Fruit fly (Drosophila melanogaster) whole organism, embryonic: Measurements from ENCODE around the gene Chchd2.

ENCODE experiments used
- ATbp ChIP-seq: fragments of 200-800 bp; sonication (Bioruptor generic); optimal IDR thresholded peaks from 2 replicates; lab custom pipeline; 2017; ENCODE audit warnings: missing biosample characterization, mild to moderate bottlenecking, missing genetic modification characterization, missing genetic modification reagents
- B-H2 ChIP-seq: fragments of 200-800 bp; sonication (Bioruptor generic); optimal IDR thresholded peaks from 2 replicates; lab custom pipeline; 2018; ENCODE audit warnings: missing biosample characterization, mild to moderate bottlenecking, missing genetic modification characterization
- BEAF-32 ChIP-seq: fragments of 200-800 bp; sonication (Bioruptor generic); optimal IDR thresholded peaks from 3 replicates; lab custom pipeline; 2017; ENCODE audit warnings: missing biosample characterization, missing genetic modification characterization, mild to moderate bottlenecking, moderate library complexity, missing genetic modification reagents
- CG10209 ChIP-seq: fragments of 200-800 bp; sonication (Bioruptor generic); optimal IDR thresholded peaks from 3 replicates; lab custom pipeline; 2017; ENCODE audit warnings: missing biosample characterization, mild to moderate bottlenecking, missing genetic modification characterization, missing genetic modification reagents
- CG10274 ChIP-seq: fragments of 200-800 bp; sonication (Bioruptor generic); optimal IDR thresholded peaks from 3 replicates; lab custom pipeline; 2017; ENCODE audit warnings: missing biosample characterization, mild to moderate bottlenecking, missing genetic modification characterization
- CG10431 ChIP-seq: fragments of 200-800 bp; sonication (Bioruptor generic); optimal IDR thresholded peaks from 3 replicates; lab custom pipeline; 2018; ENCODE audit warnings: missing biosample characterization, mild to moderate bottlenecking, missing genetic modification characterization
- CG11085 ChIP-seq: fragments of 200-800 bp; sonication (Bioruptor generic); IDR thresholded peaks from 2 replicates; pipeline ENCODE4 v1.3.6; 2022; ENCODE audit warnings: missing biosample characterization, missing genetic modification characterization
- CG12104 ChIP-seq: fragments of 200-800 bp; sonication (Bioruptor generic); optimal IDR thresholded peaks from 3 replicates; lab custom pipeline; 2016; ENCODE audit warnings: missing biosample characterization, missing genetic modification characterization
- CG12219 ChIP-seq: fragments of 200-800 bp; sonication (Bioruptor generic); optimal IDR thresholded peaks from 3 replicates; lab custom pipeline; 2018; ENCODE audit warnings: missing biosample characterization, mild to moderate bottlenecking, missing genetic modification characterization
- CG15269 ChIP-seq: fragments of 200-800 bp; sonication (Bioruptor generic); optimal IDR thresholded peaks from 2 replicates; lab custom pipeline; 2018; ENCODE audit warnings: missing biosample characterization, mild to moderate bottlenecking, missing genetic modification characterization, moderate library complexity
- CG15514 ChIP-seq: fragments of 200-800 bp; sonication (Bioruptor generic); optimal IDR thresholded peaks from 3 replicates; lab custom pipeline; 2017; ENCODE audit warnings: missing biosample characterization, missing genetic modification characterization, mild to moderate bottlenecking, moderate library complexity, missing genetic modification reagents
- CG17912 ChIP-seq: fragments of 200-800 bp; sonication (Bioruptor generic); optimal IDR thresholded peaks from 2 replicates; lab custom pipeline; 2018; ENCODE audit warnings: missing biosample characterization, mild to moderate bottlenecking, missing genetic modification characterization
- CG30020 ChIP-seq: fragments of 200-800 bp; optimal IDR thresholded peaks from 2 replicates; lab custom pipeline; 2019; ENCODE audit warnings: missing biosample characterization, mild to moderate bottlenecking, missing genetic modification characterization, moderate library complexity
- CG31388 ChIP-seq: fragments of 200-800 bp; sonication (Bioruptor generic); optimal IDR thresholded peaks from 2 replicates; lab custom pipeline; 2016; ENCODE audit warnings: missing biosample characterization, missing genetic modification characterization
- CG3281 ChIP-seq: fragments of 200-800 bp; sonication (Bioruptor generic); optimal IDR thresholded peaks from 3 replicates; lab custom pipeline; 2017; ENCODE audit warnings: missing biosample characterization, mild to moderate bottlenecking, missing genetic modification characterization
- CG3838 ChIP-seq: fragments of 200-800 bp; sonication (Bioruptor generic); optimal IDR thresholded peaks from 3 replicates; lab custom pipeline; 2016; ENCODE audit warnings: missing biosample characterization, missing genetic modification characterization
- CG3995 ChIP-seq: fragments of 200-800 bp; sonication (Bioruptor generic); optimal IDR thresholded peaks from 3 replicates; lab custom pipeline; 2016; ENCODE audit warnings: missing biosample characterization, missing genetic modification characterization
- CG43689 ChIP-seq: fragments of 200-800 bp; sonication (Bioruptor generic); IDR thresholded peaks from 2 replicates; pipeline ENCODE4 v1.3.6; 2022; ENCODE audit warnings: missing biosample characterization, missing genetic modification characterization
- CG4404 ChIP-seq: fragments of 200-800 bp; sonication (Bioruptor generic); IDR thresholded peaks from 2 replicates; pipeline ENCODE4 v1.3.6; 2022; ENCODE audit warnings: missing biosample characterization, missing genetic modification characterization
- CG4424 ChIP-seq: fragments of 200-800 bp; sonication (Bioruptor generic); optimal IDR thresholded peaks from 3 replicates; lab custom pipeline; 2016; ENCODE audit warnings: missing biosample characterization, missing genetic modification characterization
- CG6813 ChIP-seq: fragments of 200-800 bp; sonication (Bioruptor generic); optimal IDR thresholded peaks from 2 replicates; lab custom pipeline; 2017; ENCODE audit warnings: missing biosample characterization, missing genetic modification characterization, mild to moderate bottlenecking, moderate library complexity, missing genetic modification reagents
- CG9932 ChIP-seq: fragments of 200-800 bp; sonication (Bioruptor generic); IDR thresholded peaks from 2 replicates; pipeline ENCODE4 v1.3.6; 2022; ENCODE audit warnings: missing biosample characterization, missing genetic modification characterization
- CoRest ChIP-seq: fragments of 200-800 bp; sonication (Bioruptor generic); optimal IDR thresholded peaks from 3 replicates; lab custom pipeline; 2018; ENCODE audit warnings: missing biosample characterization, mild to moderate bottlenecking, missing genetic modification characterization, moderate library complexity
- Doc2 ChIP-seq: fragments of 200-800 bp; sonication (Bioruptor generic); IDR thresholded peaks from 2 replicates; pipeline ENCODE4 v1.3.6; 2022; ENCODE audit warnings: missing biosample characterization, missing genetic modification characterization
- Eip74EF ChIP-seq, 2 experiments: fragments of 200-800 bp in 1 of 2; fragments of >200 bp in 1 of 2; sonication (Bioruptor generic) in 1 of 2; optimal IDR thresholded peaks; 2 replicates each; lab custom pipeline; 2017 to 2019; ENCODE audit warnings: missing biosample characterization in 2 of 2, missing genetic modification characterization in 2 of 2, mild to moderate bottlenecking in 1 of 2, moderate library complexity in 1 of 2
- HHEX ChIP-seq: fragments of 200-800 bp; sonication (Bioruptor generic); optimal IDR thresholded peaks from 3 replicates; lab custom pipeline; 2017; ENCODE audit warnings: missing biosample characterization, mild to moderate bottlenecking, missing genetic modification characterization, missing genetic modification reagents
- Ptx1 ChIP-seq: fragments of 200-800 bp; sonication (Bioruptor generic); IDR thresholded peaks from 2 replicates; pipeline ENCODE4 v1.3.6; 2022; ENCODE audit warnings: missing biosample characterization, missing genetic modification characterization
- Rx ChIP-seq: fragments of 200-800 bp; sonication (Bioruptor generic); IDR thresholded peaks from 2 replicates; pipeline ENCODE4 v1.3.6; 2022; ENCODE audit warnings: missing biosample characterization, missing genetic modification characterization
- Sin3A ChIP-seq: fragments of >200 bp; optimal IDR thresholded peaks from 2 replicates; lab custom pipeline; 2018
- TFAM ChIP-seq: fragments of 200-800 bp; sonication (Bioruptor generic); optimal IDR thresholded peaks from 2 replicates; lab custom pipeline; 2017; ENCODE audit warnings: missing biosample characterization, missing genetic modification characterization, inconsistent platforms
- Xrp1 ChIP-seq: fragments of 200-800 bp; sonication (Bioruptor generic); IDR thresholded peaks from 2 replicates; pipeline ENCODE4 v1.3.6; 2022; ENCODE audit warnings: missing biosample characterization, missing genetic modification characterization
- YL-1 ChIP-seq: fragments of 200-800 bp; sonication (Bioruptor generic); optimal IDR thresholded peaks from 3 replicates; lab custom pipeline; 2017; ENCODE audit warnings: missing biosample characterization, mild to moderate bottlenecking, missing genetic modification characterization
- ac ChIP-seq: fragments of 200-800 bp; sonication (Bioruptor generic); optimal IDR thresholded peaks from 3 replicates; lab custom pipeline; 2017; ENCODE audit warnings: missing biosample characterization, mild to moderate bottlenecking, missing genetic modification characterization
- aop ChIP-seq: fragments of 200-800 bp; sonication (Bioruptor generic); IDR thresholded peaks from 2 replicates; pipeline ENCODE4 v1.3.6; 2022; ENCODE audit warnings: missing biosample characterization, missing genetic modification characterization
- bigmax ChIP-seq: fragments of 200-800 bp; sonication (Bioruptor generic); optimal IDR thresholded peaks from 2 replicates; lab custom pipeline; 2018; ENCODE audit warnings: missing biosample characterization, mild to moderate bottlenecking, missing genetic modification characterization
- btn ChIP-seq: fragments of 200-800 bp; sonication (Bioruptor generic); optimal IDR thresholded peaks from 2 replicates; lab custom pipeline; 2016; ENCODE audit warnings: missing biosample characterization, missing genetic modification characterization
- dimm ChIP-seq: fragments of 200-800 bp; sonication (Bioruptor generic); IDR thresholded peaks from 2 replicates; pipeline ENCODE4 v1.3.6; 2022; ENCODE audit warnings: missing biosample characterization, missing genetic modification characterization
- eve ChIP-seq, 2 experiments: fragments of >200 bp; optimal IDR thresholded peaks; 2 replicates each; lab custom pipeline; 2017; ENCODE audit warnings: missing biosample characterization in 2 of 2, missing genetic modification characterization in 2 of 2
- exex ChIP-seq: fragments of 200-800 bp; sonication (Bioruptor generic); optimal IDR thresholded peaks from 4 replicates; lab custom pipeline; 2018; ENCODE audit warnings: missing biosample characterization, mild to moderate bottlenecking, missing genetic modification characterization, moderate library complexity
- fd3F ChIP-seq: fragments of 200-800 bp; sonication (Bioruptor generic); optimal IDR thresholded peaks from 2 replicates; lab custom pipeline; 2018; ENCODE audit warnings: missing biosample characterization, mild to moderate bottlenecking, missing genetic modification characterization, moderate library complexity
- gcm2 ChIP-seq: fragments of 200-800 bp; sonication (Bioruptor generic); optimal IDR thresholded peaks from 2 replicates; lab custom pipeline; 2016; ENCODE audit warnings: missing biosample characterization, missing genetic modification characterization
- jing ChIP-seq: fragments of 200-800 bp; sonication (Bioruptor generic); optimal IDR thresholded peaks from 2 replicates; lab custom pipeline; 2018; ENCODE audit warnings: missing biosample characterization, mild to moderate bottlenecking, missing genetic modification characterization
- nerfin-2 ChIP-seq: fragments of 200-800 bp; sonication (Bioruptor generic); IDR thresholded peaks from 2 replicates; pipeline ENCODE4 v1.3.6; 2022; ENCODE audit warnings: missing biosample characterization, missing genetic modification characterization; ENCODE audit not compliant: partially characterized antibody
- nom ChIP-seq: fragments of 200-800 bp; sonication (Bioruptor generic); optimal IDR thresholded peaks from 2 replicates; lab custom pipeline; 2017; ENCODE audit warnings: missing biosample characterization, missing genetic modification characterization, mild to moderate bottlenecking, moderate library complexity, missing genetic modification reagents
- pho ChIP-seq: fragments of 200-800 bp; sonication (Bioruptor generic); optimal IDR thresholded peaks from 2 replicates; lab custom pipeline; 2016; ENCODE audit warnings: missing biosample characterization, missing genetic modification characterization
- pros ChIP-seq: fragments of 200-800 bp; sonication (Bioruptor generic); optimal IDR thresholded peaks from 3 replicates; lab custom pipeline; 2019; ENCODE audit warnings: missing biosample characterization, mild to moderate bottlenecking, missing genetic modification characterization, moderate library complexity
- run ChIP-seq: fragments of 200-800 bp; sonication (Bioruptor generic); optimal IDR thresholded peaks from 3 replicates; lab custom pipeline; 2018; ENCODE audit warnings: missing biosample characterization, mild to moderate bottlenecking, missing genetic modification characterization
- salm ChIP-seq: fragments of 200-800 bp; sonication (Bioruptor generic); optimal IDR thresholded peaks from 2 replicates; lab custom pipeline; 2018; ENCODE audit warnings: missing biosample characterization, mild to moderate bottlenecking, missing genetic modification characterization
- sim ChIP-seq: fragments of 200-800 bp; sonication (Bioruptor generic); IDR thresholded peaks from 2 replicates; pipeline ENCODE4 v1.3.6; 2022; ENCODE audit warnings: missing biosample characterization, missing genetic modification characterization
- slou ChIP-seq: fragments of 200-800 bp; sonication (Bioruptor generic); optimal IDR thresholded peaks from 3 replicates; lab custom pipeline; 2016; ENCODE audit warnings: missing biosample characterization, missing genetic modification characterization
- toy ChIP-seq: fragments of 200-800 bp; sonication (Bioruptor generic); IDR thresholded peaks from 2 replicates; pipeline ENCODE4 v1.3.6; 2022; ENCODE audit warnings: missing biosample characterization, missing genetic modification characterization
- yki ChIP-seq: fragments of >200 bp; optimal IDR thresholded peaks from 3 replicates; lab custom pipeline; 2018

Gene Chchd2

DNA sequence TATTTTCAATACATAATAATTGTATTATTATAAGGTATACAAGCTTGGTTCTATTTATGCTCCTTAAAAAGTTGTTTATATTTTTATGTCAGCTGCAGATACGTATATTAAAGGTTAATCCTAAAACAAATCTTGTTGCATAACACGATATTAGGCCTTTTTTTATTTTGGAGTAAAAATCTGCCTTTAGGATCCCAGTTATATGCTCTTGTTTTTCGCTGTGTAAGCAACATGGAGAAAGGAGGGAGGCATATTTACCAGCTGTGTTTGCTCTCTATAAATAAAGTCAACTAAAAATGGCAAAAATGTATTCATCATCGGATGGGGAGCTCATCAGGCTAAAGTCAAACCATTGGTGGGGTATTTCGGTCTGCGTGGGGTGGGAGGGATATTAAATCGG lies 27.2 kb upstream of the Chchd2 start (continued):
- no peak for TF ChIP-seq run (tag; lab: Kevin White, UChicago)
- no peak for TF ChIP-seq Sin3A (lab: Kevin White, UChicago)
- no peak for TF ChIP-seq slou (GFP tag; lab: Kevin White, UChicago)
- no peak for TF ChIP-seq eve (GFP tag; optimal IDR thresholded peaks at IDR 0.05; lab: Kevin White, UChicago)
- no peak for TF ChIP-seq Rx (GFP tag; lab: Robert Waterston, UW)
- TF ChIP-seq CG12219 (GFP tag; lab: Kevin White, UChicago) = no peak
- TF ChIP-seq gcm2 = no peak
- no peak for TF ChIP-seq fd3F
- TF ChIP-seq CG3281 (GFP tag; lab: Kevin White, UChicago) = no peak
- peak; percentile 32; the same call in 1 of the 2 replicates for TF ChIP-seq Xrp1 (GFP tag; lab: Robert Waterston, UW)
- no peak for TF ChIP-seq exex
- TF ChIP-seq Eip74EF (GFP tag; optimal IDR thresholded peaks at IDR 0.05; lab: Kevin White, UChicago) = no peak
- no peak for TF ChIP-seq TFAM
- no peak for TF ChIP-seq ac
- TF ChIP-seq CG15269 (tag; lab: Kevin White, UChicago) = peak; percentile 51
- TF ChIP-seq pros = no peak
- TF ChIP-seq CG10209 = peak; percentile 5
- TF ChIP-seq dimm (GFP tag; lab: Robert Waterston, UW) = no peak
- no peak for TF ChIP-seq Ptx1 (GFP tag; lab: Robert Waterston, UW)
- no peak for TF ChIP-seq toy (GFP tag; lab: Robert Waterston, UW)
- no peak for TF ChIP-seq CG9932 (GFP tag; lab: Robert Waterston, UW)
- TF ChIP-seq CG4404 = no peak
- no peak for TF ChIP-seq CG6813 (GFP tag; lab: Kevin White, UChicago)
- no peak for TF ChIP-seq CG4424
- TF ChIP-seq CoRest (tag; lab: Kevin White, UChicago) = peak; percentile 49
- TF ChIP-seq CG43689 (GFP tag; lab: Robert Waterston, UW) = no peak
- TF ChIP-seq nom (GFP tag; lab: Kevin White, UChicago) = peak; percentile 47
- TF ChIP-seq CG15514 = peak; percentile 5
- no peak for TF ChIP-seq bigmax (GFP tag; lab: Kevin White, UChicago)
- no peak for TF ChIP-seq nerfin-2 (GFP tag; lab: Robert Waterston, UW)
- no peak for TF ChIP-seq btn (GFP tag; lab: Kevin White, UChicago)
- no peak for TF ChIP-seq BEAF-32
- no peak for TF ChIP-seq YL-1 (GFP tag; lab: Kevin White, UChicago)
- TF ChIP-seq aop (GFP tag; lab: Robert Waterston, UW) = no peak
- TF ChIP-seq Doc2 = no peak
- no peak for TF ChIP-seq CG3995 (GFP tag; lab: Kevin White, UChicago)
- TF ChIP-seq CG30020 (tag; lab: Kevin White, UChicago) = no peak
- no peak for TF ChIP-seq yki (lab: Kevin White, UChicago)
- TF ChIP-seq sim = no peak
- peak; percentile 17 for TF ChIP-seq salm
- TF ChIP-seq CG12104 (GFP tag; lab: Kevin White, UChicago) = no peak
- TF ChIP-seq CG17912 (GFP tag; lab: Kevin White, UChicago) = no peak
- TF ChIP-seq CG10431 (GFP tag; lab: Kevin White, UChicago) = no peak
- no peak for TF ChIP-seq CG10274 (GFP tag; lab: Kevin White, UChicago)
- TF ChIP-seq jing (GFP tag; lab: Kevin White, UChicago) = no peak
- no peak for TF ChIP-seq CG11085 (GFP tag; lab: Robert Waterston, UW)
- TF ChIP-seq CG31388 = no peak
- TF ChIP-seq B-H2 = no peak
- peak; percentile 2 for TF ChIP-seq ATbp (GFP tag; lab: Kevin White, UChicago)
- no peak for TF ChIP-seq pho (GFP tag; lab: Kevin White, UChicago)
- peak; percentile 38 for TF ChIP-seq HHEX
- TF ChIP-seq CG3838 = no peak
